Worm (Caenorhabditis elegans): ENCODE data around the gene F16G10.1.

DNA sequence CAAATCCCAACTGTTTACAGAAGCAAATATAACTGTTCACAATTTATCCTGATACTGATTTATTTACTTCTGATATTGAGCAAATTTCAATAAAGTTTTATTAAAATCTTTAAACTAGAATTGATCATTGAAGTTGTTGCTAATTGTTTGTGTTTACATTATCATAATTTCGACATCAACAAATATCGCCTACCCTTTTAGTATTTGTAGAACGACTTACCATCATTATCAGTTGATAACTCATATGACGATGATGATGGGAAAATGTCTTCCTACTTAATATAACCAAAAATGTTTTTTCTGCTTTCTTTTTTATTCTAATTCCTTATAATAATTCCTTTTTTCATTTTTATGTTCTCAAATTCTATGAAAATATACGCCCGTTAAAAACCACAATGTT lies 16.6 kb downstream of the F16G10.1 start:
- no peak for TF ChIP-seq nhr-120 (GFP tag; IDR thresholded peaks at IDR 0.05)
- no peak for TF ChIP-seq T07F8.4 (tag; optimal IDR thresholded peaks at IDR 0.05)
- TF ChIP-seq ets-4 (GFP tag; optimal IDR thresholded peaks at IDR 0.05) = no peak
- TF ChIP-seq snpc-4 (GFP tag; optimal IDR thresholded peaks at IDR 0.05) = no peak
- TF ChIP-seq snpc-4 (tag; optimal IDR thresholded peaks at IDR 0.05) = no peak
- no peak for TF ChIP-seq dpl-1 (GFP tag; optimal IDR thresholded peaks at IDR 0.05)
- no peak for TF ChIP-seq Y53G8AR.9 (GFP tag; conservative IDR thresholded peaks at IDR 0.05)
- no peak for TF ChIP-seq lin-26 (GFP tag; IDR thresholded peaks at IDR 0.05)
- TF ChIP-seq ama-1 (optimal IDR thresholded peaks at IDR 0.05) = no peak
- TF ChIP-seq ama-1 (GFP tag; optimal IDR thresholded peaks at IDR 0.05) = no peak
- TF ChIP-seq ztf-3 (GFP tag; optimal IDR thresholded peaks at IDR 0.05) = no peak
- TF ChIP-seq lin-35 (GFP tag; optimal IDR thresholded peaks at IDR 0.05) = no peak
- no peak for TF ChIP-seq F39B2.1 (GFP tag; IDR thresholded peaks at IDR 0.05)
- no peak for TF ChIP-seq athp-1 (tag; optimal IDR thresholded peaks at IDR 0.05)
